Worm (Caenorhabditis elegans) whole organism, L4 larva: ENCODE measurements around the gene fbxb-115.

Experiments used
- D1046.2 ChIP-seq: fragments of 200-800 bp; sonication (Bioruptor generic); IDR thresholded peaks from 2 replicates; pipeline ENCODE4 v1.3.6; 2022; ENCODE audit warnings: missing genetic modification characterization, missing compliant biosample characterization
- F10B5.3 ChIP-seq: sonication (generic microtip); optimal IDR thresholded peaks from 2 replicates; lab custom pipeline; 2016; ENCODE audit warnings: mild to moderate bottlenecking, missing genetic modification characterization, missing compliant biosample characterization
- F26F4.8 ChIP-seq: fragments of 200-800 bp; sonication (Bioruptor generic); conservative IDR thresholded peaks from 2 replicates; pipeline ENCODE4 v1.3.6; 2022; ENCODE audit warnings: missing genetic modification characterization, missing compliant biosample characterization
- F37D6.2 ChIP-seq: sonication (generic microtip); optimal IDR thresholded peaks from 2 replicates; lab custom pipeline; 2016; ENCODE audit warnings: mild to moderate bottlenecking, missing genetic modification characterization, missing compliant biosample characterization
- F44E2.7 ChIP-seq: fragments of 200-800 bp; sonication (Bioruptor generic); IDR thresholded peaks from 2 replicates; pipeline ENCODE4 v2.1.2; 2022; ENCODE audit warnings: missing genetic modification characterization, missing compliant biosample characterization
- T20F7.1 ChIP-seq: fragments of 200-800 bp; sonication (Bioruptor generic); optimal IDR thresholded peaks from 2 replicates; lab custom pipeline; 2018; ENCODE audit warnings: mild to moderate bottlenecking, missing genetic modification characterization, missing compliant biosample characterization
- Y105C5A.15 ChIP-seq: fragments of 200-800 bp; sonication (Bioruptor generic); IDR thresholded peaks from 2 replicates; pipeline ENCODE4 v1.3.6; 2022; ENCODE audit warnings: missing genetic modification characterization, missing compliant biosample characterization
- Y5F2A.4 ChIP-seq: fragments of 200-800 bp; sonication (Bioruptor generic); optimal IDR thresholded peaks from 2 replicates; lab custom pipeline; 2018; ENCODE audit warnings: mild to moderate bottlenecking, missing genetic modification characterization, missing compliant biosample characterization
- ZK337.2 ChIP-seq: fragments of 200-800 bp; sonication (Bioruptor generic); IDR thresholded peaks from 2 replicates; pipeline ENCODE4 v1.3.6; 2022; ENCODE audit warnings: missing genetic modification reagents, missing genetic modification characterization, missing compliant biosample characterization
- aly-2 ChIP-seq: sonication (generic microtip); optimal IDR thresholded peaks from 2 replicates; lab custom pipeline; 2018; ENCODE audit warnings: missing biosample characterization, missing genetic modification characterization
- arid-1 ChIP-seq: fragments of 200-800 bp; sonication (Bioruptor generic); conservative IDR thresholded peaks from 2 replicates; pipeline ENCODE4 v1.3.6; 2022; ENCODE audit warnings: missing genetic modification reagents, missing genetic modification characterization, missing compliant biosample characterization
- attf-4 ChIP-seq: sonication (generic microtip); optimal IDR thresholded peaks from 3 replicates; lab custom pipeline; 2017; ENCODE audit warnings: missing biosample characterization, missing genetic modification characterization
- ceh-28 ChIP-seq: fragments of 150-350 bp; optimal IDR thresholded peaks from 2 replicates; lab custom pipeline; 2014; ENCODE audit warnings: missing biosample characterization, missing genetic modification reagents, missing genetic modification characterization
- ceh-32 ChIP-seq: sonication (generic microtip); optimal IDR thresholded peaks from 2 replicates; lab custom pipeline; 2016; ENCODE audit warnings: mild to moderate bottlenecking, missing genetic modification characterization, missing compliant biosample characterization; ENCODE audit not compliant: poor library complexity
- ces-1 ChIP-seq: fragments of 150-350 bp; sonication (generic microtip); optimal IDR thresholded peaks from 4 replicates; lab custom pipeline; 2014; ENCODE audit warnings: missing biosample characterization, missing genetic modification reagents, missing genetic modification characterization
- ctbp-1 ChIP-seq: fragments of 200-800 bp; sonication (Bioruptor generic); IDR thresholded peaks from 2 replicates; pipeline ENCODE4 v1.3.6; 2022; ENCODE audit warnings: missing genetic modification reagents, missing genetic modification characterization, missing compliant biosample characterization
- daf-12 ChIP-seq: fragments of 150-350 bp; optimal IDR thresholded peaks from 2 replicates; lab custom pipeline; 2014; ENCODE audit warnings: missing biosample characterization, missing genetic modification reagents, missing genetic modification characterization
- daf-16 ChIP-seq, 3 experiments: sonication (generic microtip); optimal IDR thresholded peaks; 2 replicates each; lab custom pipeline; 2016 to 2017; ENCODE audit warnings: missing genetic modification characterization in 3 of 3, missing genetic modification reagents in 3 of 3, mild to moderate bottlenecking in 2 of 3, missing compliant biosample characterization in 2 of 3, missing biosample characterization in 1 of 3, moderate library complexity in 1 of 3
- daf-8 ChIP-seq: fragments of 200-800 bp; sonication (Bioruptor generic); IDR thresholded peaks from 2 replicates; pipeline ENCODE4 v1.3.6; 2022; ENCODE audit warnings: missing genetic modification characterization, missing compliant biosample characterization
- dmd-6 ChIP-seq: fragments of 200-800 bp; sonication (Bioruptor generic); IDR thresholded peaks from 2 replicates; pipeline ENCODE4 v1.3.6; 2022; ENCODE audit warnings: missing genetic modification reagents, missing genetic modification characterization, missing compliant biosample characterization
- dmd-8 ChIP-seq: fragments of 200-800 bp; sonication (Bioruptor generic); IDR thresholded peaks from 2 replicates; pipeline ENCODE4 v1.3.6; 2022; ENCODE audit warnings: missing genetic modification characterization, missing compliant biosample characterization
- duxl-1 ChIP-seq: sonication (generic microtip); optimal IDR thresholded peaks from 2 replicates; lab custom pipeline; 2016; ENCODE audit warnings: mild to moderate bottlenecking, missing genetic modification characterization, moderate library complexity, missing compliant biosample characterization; ENCODE audit not compliant: poor library complexity
- egl-43 ChIP-seq: fragments of 200-800 bp; sonication (Bioruptor generic); IDR thresholded peaks from 2 replicates; pipeline ENCODE4 v1.3.6; 2022; ENCODE audit warnings: missing genetic modification reagents, missing genetic modification characterization, missing compliant biosample characterization
- fkh-10 ChIP-seq: fragments of 150-350 bp; optimal IDR thresholded peaks from 2 replicates; lab custom pipeline; 2014; ENCODE audit warnings: missing biosample characterization, missing genetic modification reagents, missing genetic modification characterization
- gei-8 ChIP-seq: fragments of 200-800 bp; sonication (Bioruptor generic); optimal IDR thresholded peaks from 2 replicates; lab custom pipeline; 2018; ENCODE audit warnings: mild to moderate bottlenecking, missing genetic modification characterization, missing compliant biosample characterization
- hlh-11 ChIP-seq: fragments of 200-800 bp; sonication (Bioruptor generic); optimal IDR thresholded peaks from 2 replicates; lab custom pipeline; 2018; ENCODE audit warnings: mild to moderate bottlenecking, missing genetic modification characterization, missing compliant biosample characterization
- hlh-30 ChIP-seq: sonication (generic microtip); optimal IDR thresholded peaks from 2 replicates; lab custom pipeline; 2017; ENCODE audit warnings: antibody characterized with exemption, mild to moderate bottlenecking, missing genetic modification characterization, missing compliant biosample characterization; ENCODE audit not compliant: insufficient read depth
- jun-1 ChIP-seq: fragments of 150-350 bp; optimal IDR thresholded peaks from 2 replicates; lab custom pipeline; 2014; ENCODE audit warnings: missing biosample characterization, missing genetic modification reagents, missing genetic modification characterization
- lin-13 ChIP-seq: fragments of 150-350 bp; optimal IDR thresholded peaks from 2 replicates; lab custom pipeline; 2014; ENCODE audit warnings: missing biosample characterization, missing genetic modification reagents, missing genetic modification characterization
- lin-29 ChIP-seq: fragments of 200-800 bp; sonication (Bioruptor generic); IDR thresholded peaks from 2 replicates; pipeline ENCODE4 v1.3.6; 2022; ENCODE audit warnings: missing genetic modification reagents, missing genetic modification characterization, missing compliant biosample characterization
- mdl-1 ChIP-seq, 2 experiments: fragments of 150-350 bp in 1 of 2; sonication (generic microtip) in 1 of 2; optimal IDR thresholded peaks; 2 replicates each; lab custom pipeline; 2014 to 2017; ENCODE audit warnings: missing biosample characterization in 2 of 2, missing genetic modification characterization in 2 of 2
- mep-1 ChIP-seq: fragments of 150-350 bp; sonication (generic microtip); optimal IDR thresholded peaks from 3 replicates; lab custom pipeline; 2014; ENCODE audit warnings: missing biosample characterization, missing genetic modification characterization
- mes-2 ChIP-seq: sonication (generic microtip); optimal IDR thresholded peaks from 2 replicates; lab custom pipeline; 2016; ENCODE audit warnings: missing genotype, mild to moderate bottlenecking, missing genetic modification characterization, missing compliant biosample characterization; ENCODE audit not compliant: poor library complexity, severe bottlenecking
- mxl-2 ChIP-seq: fragments of 200-800 bp; sonication (Bioruptor generic); conservative IDR thresholded peaks from 2 replicates; pipeline ENCODE4 v1.3.6; 2022; ENCODE audit warnings: missing genetic modification reagents, missing genetic modification characterization, missing compliant biosample characterization
- nhr-28 ChIP-seq: fragments of 150-350 bp; optimal IDR thresholded peaks from 2 replicates; lab custom pipeline; 2014; ENCODE audit warnings: missing biosample characterization, missing genetic modification characterization
- nhr-42 ChIP-seq: fragments of 200-800 bp; sonication (Bioruptor generic); IDR thresholded peaks from 2 replicates; pipeline ENCODE4 v1.3.6; 2022; ENCODE audit warnings: missing genetic modification characterization, missing compliant biosample characterization
- nhr-76 ChIP-seq: fragments of 150-350 bp; optimal IDR thresholded peaks from 2 replicates; lab custom pipeline; 2014; ENCODE audit warnings: missing biosample characterization, missing genetic modification characterization
- pqm-1 ChIP-seq: sonication (generic microtip); optimal IDR thresholded peaks from 2 replicates; lab custom pipeline; 2017; ENCODE audit warnings: missing biosample characterization, missing genetic modification characterization
- sdz-12 ChIP-seq: fragments of 200-800 bp; sonication (Bioruptor generic); optimal IDR thresholded peaks from 2 replicates; lab custom pipeline; 2018; ENCODE audit warnings: mild to moderate bottlenecking, missing genetic modification characterization, missing compliant biosample characterization
- set-16 ChIP-seq: fragments of 200-800 bp; sonication (Bioruptor generic); IDR thresholded peaks from 2 replicates; pipeline ENCODE4 v1.3.6; 2022; ENCODE audit warnings: missing genetic modification reagents, missing genetic modification characterization, missing compliant biosample characterization
- spr-1 ChIP-seq: sonication (generic microtip); optimal IDR thresholded peaks from 2 replicates; lab custom pipeline; 2016; ENCODE audit warnings: mild to moderate bottlenecking, missing genetic modification characterization, missing compliant biosample characterization
- tag-97 ChIP-seq: fragments of 200-800 bp; sonication (Bioruptor generic); IDR thresholded peaks from 2 replicates; pipeline ENCODE4 v1.3.6; 2022; ENCODE audit warnings: missing genetic modification characterization, missing compliant biosample characterization
- tra-1 ChIP-seq: fragments of 200-800 bp; sonication (Bioruptor generic); IDR thresholded peaks from 2 replicates; pipeline ENCODE4 v1.3.6; 2022; ENCODE audit warnings: missing genetic modification reagents, missing genetic modification characterization, missing compliant biosample characterization
- zag-1 ChIP-seq: fragments of 150-350 bp; optimal IDR thresholded peaks from 2 replicates; lab custom pipeline; 2014; ENCODE audit warnings: missing biosample characterization, missing genetic modification characterization
- ztf-7 ChIP-seq: fragments of 150-350 bp; optimal IDR thresholded peaks from 2 replicates; lab custom pipeline; 2014; ENCODE audit warnings: missing biosample characterization, missing genetic modification characterization

The fbxb-115 gene

ce11 chrV:19228958-19229357, 11.1 kb downstream of the fbxb-115 start:
- TF ChIP-seq set-16, result peak; percentile 80

ce11 chrV:19217675-19218074, 22.4 kb downstream of the fbxb-115 start, which contains the start of gene oac-49:
TSS of gene oac-49 (plus strand) at chrV:19217975.
- no peak for TF ChIP-seq mep-1 (tag; lab: Kevin White, UChicago)
- no peak for TF ChIP-seq sdz-12 (GFP tag; lab: Kevin White, UChicago)
- TF ChIP-seq egl-43 (GFP tag; lab: Robert Waterston, UW), result no peak
- TF ChIP-seq T20F7.1 (GFP tag; lab: Kevin White, UChicago), result no peak
- no peak for TF ChIP-seq daf-12 (tag; lab: Kevin White, UChicago)
- no peak for TF ChIP-seq ZK337.2 (GFP tag; lab: Robert Waterston, UW)
- TF ChIP-seq daf-8 (GFP tag; lab: Robert Waterston, UW), result no peak
- no peak for TF ChIP-seq fkh-10 (GFP tag; lab: Kevin White, UChicago)
- TF ChIP-seq Y5F2A.4 (GFP tag; lab: Kevin White, UChicago), result no peak
- TF ChIP-seq ceh-28 (tag; lab: Kevin White, UChicago), result no peak
- TF ChIP-seq spr-1 (tag; lab: Kevin White, UChicago), result no peak
- no peak for TF ChIP-seq nhr-76
- no peak for TF ChIP-seq dmd-8 (GFP tag; lab: Robert Waterston, UW)
- no peak for TF ChIP-seq arid-1 (GFP tag; lab: Robert Waterston, UW)
- TF ChIP-seq F37D6.2, result no peak
- no peak for TF ChIP-seq hlh-11 (tag; lab: Kevin White, UChicago)
- no peak for TF ChIP-seq lin-29 (GFP tag; lab: Robert Waterston, UW)
- TF ChIP-seq F26F4.8, result no peak
- no peak for TF ChIP-seq aly-2 (tag; lab: Kevin White, UChicago)
- no peak for TF ChIP-seq D1046.2

ce11 chrV:19217104-19217503, 22.9 kb downstream of the fbxb-115 start, which contains the start of gene srr-2:
TSS of gene srr-2 (minus strand) at chrV:19217176.
- TF ChIP-seq dmd-6 (GFP tag; lab: Robert Waterston, UW), result peak; percentile 44; the same call in 1 of the 2 replicates
- TF ChIP-seq zag-1 (tag; lab: Kevin White, UChicago), result no peak
- peak; percentile 33 for TF ChIP-seq pqm-1
- TF ChIP-seq, all 104 proteins: peak for 2

ce11 chrV:19212354-19212753, 27.7 kb downstream of the fbxb-115 start:
- no peak for TF ChIP-seq tag-97 (GFP tag; lab: Robert Waterston, UW)
- TF ChIP-seq ctbp-1, result no peak
- no peak for TF ChIP-seq ztf-7
- TF ChIP-seq ceh-32, result no peak
- TF ChIP-seq gei-8 (GFP tag; lab: Kevin White, UChicago), result no peak
- TF ChIP-seq duxl-1 (tag; lab: Kevin White, UChicago), result no peak
- TF ChIP-seq mep-1 (tag; lab: Kevin White, UChicago), result peak; percentile 49
- TF ChIP-seq F44E2.7, result no peak
- no peak for TF ChIP-seq lin-13 (GFP tag; lab: Kevin White, UChicago)
- no peak for TF ChIP-seq tra-1
- TF ChIP-seq dmd-6 (GFP tag; lab: Robert Waterston, UW), result peak; percentile 77
- peak; percentile 38 for TF ChIP-seq mes-2 (tag; lab: Kevin White, UChicago)
- TF ChIP-seq attf-4 (tag; lab: Kevin White, UChicago), result no peak
- TF ChIP-seq F10B5.3 (tag; lab: Kevin White, UChicago), result no peak
- no peak for TF ChIP-seq ZK337.2 (GFP tag; lab: Robert Waterston, UW)
- no peak for TF ChIP-seq arid-1 (GFP tag; lab: Robert Waterston, UW)
- TF ChIP-seq hlh-30 (tag; lab: Kevin White, UChicago), result peak; percentile 60
- peak in 1 of 2 experiments; percentile 78 for TF ChIP-seq mdl-1 (tag; optimal IDR thresholded peaks at IDR 0.05; lab: Kevin White, UChicago)
- TF ChIP-seq mxl-2, result no peak
- TF ChIP-seq F37D6.2, result no peak
- no peak for TF ChIP-seq ces-1 (GFP tag; lab: Kevin White, UChicago)
- no peak for TF ChIP-seq Y105C5A.15
- TF ChIP-seq nhr-28 (tag; lab: Kevin White, UChicago), result peak; percentile 97
- TF ChIP-seq egl-43 (GFP tag; lab: Robert Waterston, UW), result no peak
- TF ChIP-seq nhr-42 (GFP tag; lab: Robert Waterston, UW), result peak; percentile 54; the same call in 1 of the 2 replicates
- peak; percentile 71 for TF ChIP-seq hlh-11 (tag; lab: Kevin White, UChicago)
- peak; percentile 44 for TF ChIP-seq nhr-76
- TF ChIP-seq daf-16 (GFP tag; optimal IDR thresholded peaks at IDR 0.05; lab: Kevin White, UChicago), result no peak
- peak; percentile 97 for TF ChIP-seq daf-16 (tag; optimal IDR thresholded peaks at IDR 0.05; lab: Kevin White, UChicago)
- TF ChIP-seq jun-1, result no peak
